Fruit fly (Drosophila melanogaster) whole organism, embryonic: ENCODE data around the gene CG34296.

ENCODE experiments used
- Adf1 ChIP-seq: fragments of 200-800 bp; sonication (Bioruptor generic); IDR thresholded peaks from 2 replicates; pipeline ENCODE4 v1.3.6; 2022; ENCODE audit warnings: missing biosample characterization, missing genetic modification characterization
- Atf-2 ChIP-seq: fragments of 200-800 bp; sonication (Bioruptor generic); optimal IDR thresholded peaks from 2 replicates; lab custom pipeline; 2016; ENCODE audit warnings: missing biosample characterization, missing genetic modification characterization
- C15 ChIP-seq: fragments of 200-800 bp; sonication (Bioruptor generic); IDR thresholded peaks from 3 replicates; pipeline ENCODE4 v1.3.6; 2022; ENCODE audit warnings: missing biosample characterization, missing genetic modification characterization
- CG10209 ChIP-seq: fragments of 200-800 bp; sonication (Bioruptor generic); optimal IDR thresholded peaks from 3 replicates; lab custom pipeline; 2017; ENCODE audit warnings: missing biosample characterization, mild to moderate bottlenecking, missing genetic modification characterization, missing genetic modification reagents
- CG1024 ChIP-seq: fragments of 200-800 bp; sonication (Bioruptor generic); IDR thresholded peaks from 2 replicates; pipeline ENCODE4 v1.3.6; 2022; ENCODE audit warnings: missing biosample characterization, missing genetic modification characterization
- CG10366 ChIP-seq: fragments of 200-800 bp; sonication (Bioruptor generic); IDR thresholded peaks from 2 replicates; pipeline ENCODE4 v1.3.6; 2022; ENCODE audit warnings: missing biosample characterization, missing genetic modification characterization
- CG10979 ChIP-seq: fragments of 200-800 bp; sonication (Bioruptor generic); optimal IDR thresholded peaks from 2 replicates; lab custom pipeline; 2018; ENCODE audit warnings: missing biosample characterization, mild to moderate bottlenecking, missing genetic modification characterization, moderate library complexity
- CG11085 ChIP-seq: fragments of 200-800 bp; sonication (Bioruptor generic); IDR thresholded peaks from 2 replicates; pipeline ENCODE4 v1.3.6; 2022; ENCODE audit warnings: missing biosample characterization, missing genetic modification characterization
- CG1233 ChIP-seq: fragments of 200-800 bp; sonication (Bioruptor generic); optimal IDR thresholded peaks from 4 replicates; lab custom pipeline; 2018; ENCODE audit warnings: missing biosample characterization, mild to moderate bottlenecking, missing genetic modification characterization
- CG13424 ChIP-seq: fragments of 200-800 bp; sonication (Bioruptor generic); optimal IDR thresholded peaks from 2 replicates; lab custom pipeline; 2019; ENCODE audit warnings: missing biosample characterization, mild to moderate bottlenecking, missing genetic modification characterization, moderate library complexity
- CG14965 ChIP-seq: fragments of 200-800 bp; sonication (Bioruptor generic); optimal IDR thresholded peaks from 2 replicates; lab custom pipeline; 2016; ENCODE audit warnings: missing biosample characterization, missing genetic modification characterization, borderline replicate concordance
- CG17328 ChIP-seq: fragments of 200-800 bp; sonication (Bioruptor generic); IDR thresholded peaks from 2 replicates; pipeline ENCODE4 v1.3.6; 2022; ENCODE audit warnings: missing biosample characterization, missing genetic modification characterization
- CG17568 ChIP-seq: fragments of 200-800 bp; sonication (Bioruptor generic); optimal IDR thresholded peaks from 2 replicates; lab custom pipeline; 2018; ENCODE audit warnings: missing biosample characterization, mild to moderate bottlenecking, missing genetic modification characterization, moderate library complexity
- CG18011 ChIP-seq: fragments of 200-800 bp; sonication (Bioruptor generic); optimal IDR thresholded peaks from 2 replicates; lab custom pipeline; 2017; ENCODE audit warnings: missing biosample characterization, missing genetic modification characterization, mild to moderate bottlenecking, moderate library complexity, missing genotype
- CG1832 ChIP-seq: fragments of 200-800 bp; sonication (Bioruptor generic); optimal IDR thresholded peaks from 2 replicates; lab custom pipeline; 2017; ENCODE audit warnings: missing biosample characterization, mild to moderate bottlenecking, missing genetic modification characterization, inconsistent platforms
- CG18476 ChIP-seq: fragments of 200-800 bp; sonication (Bioruptor generic); optimal IDR thresholded peaks from 2 replicates; lab custom pipeline; 2016; ENCODE audit warnings: missing biosample characterization, mild to moderate bottlenecking, missing genetic modification characterization
- CG2875 ChIP-seq: fragments of 200-800 bp; sonication (Bioruptor generic); optimal IDR thresholded peaks from 2 replicates; lab custom pipeline; 2017; ENCODE audit warnings: missing biosample characterization, mild to moderate bottlenecking, missing genetic modification characterization, missing genetic modification reagents
- CG4282 ChIP-seq: fragments of 200-800 bp; sonication (Bioruptor generic); optimal IDR thresholded peaks from 2 replicates; lab custom pipeline; 2016; ENCODE audit warnings: missing biosample characterization, missing genetic modification characterization
- CG4404 ChIP-seq: fragments of 200-800 bp; sonication (Bioruptor generic); IDR thresholded peaks from 2 replicates; pipeline ENCODE4 v1.3.6; 2022; ENCODE audit warnings: missing biosample characterization, missing genetic modification characterization
- CG6683 ChIP-seq: fragments of 200-800 bp; sonication (Bioruptor generic); optimal IDR thresholded peaks from 2 replicates; lab custom pipeline; 2017; ENCODE audit warnings: missing biosample characterization, mild to moderate bottlenecking, missing genetic modification characterization, missing genetic modification reagents
- CG6689 ChIP-seq: fragments of 200-800 bp; sonication (Bioruptor generic); IDR thresholded peaks from 2 replicates; pipeline ENCODE4 v1.3.6; 2022; ENCODE audit warnings: missing biosample characterization, missing genetic modification characterization
- CG8359 ChIP-seq: fragments of 200-800 bp; sonication (Bioruptor generic); optimal IDR thresholded peaks from 2 replicates; lab custom pipeline; 2017; ENCODE audit warnings: missing biosample characterization, mild to moderate bottlenecking, missing genetic modification characterization, borderline replicate concordance
- Dbx ChIP-seq: fragments of 200-800 bp; sonication (Bioruptor generic); IDR thresholded peaks from 3 replicates; pipeline ENCODE4 v1.3.6; 2022; ENCODE audit warnings: missing biosample characterization, missing genetic modification characterization
- Fer3 ChIP-seq: fragments of 200-800 bp; sonication (Bioruptor generic); optimal IDR thresholded peaks from 2 replicates; lab custom pipeline; 2018; ENCODE audit warnings: missing biosample characterization, mild to moderate bottlenecking, missing genetic modification characterization, moderate library complexity
- Kr ChIP-seq: fragments of 200-800 bp; sonication (Bioruptor generic); optimal IDR thresholded peaks from 2 replicates; lab custom pipeline; 2017; ENCODE audit warnings: missing biosample characterization, mild to moderate bottlenecking, missing genetic modification characterization
- MTF-1 ChIP-seq: fragments of 200-800 bp; sonication (Bioruptor generic); optimal IDR thresholded peaks from 2 replicates; lab custom pipeline; 2018; ENCODE audit warnings: missing biosample characterization, mild to moderate bottlenecking, missing genetic modification characterization, borderline replicate concordance
- Med ChIP-seq: fragments of 200-800 bp; sonication (Bioruptor generic); peaks from one replicate; lab custom pipeline; 2016; ENCODE audit warnings: missing biosample characterization, missing genetic modification characterization, mild to moderate bottlenecking, inconsistent platforms, moderate library complexity
- NFAT ChIP-seq: fragments of 200-800 bp; sonication (Bioruptor generic); IDR thresholded peaks from 2 replicates; pipeline ENCODE4 v1.3.6; 2022; ENCODE audit warnings: missing biosample characterization, missing genetic modification characterization
- Oaz ChIP-seq: fragments of 200-800 bp; sonication (Bioruptor generic); IDR thresholded peaks from 2 replicates; pipeline ENCODE4 v1.3.6; 2022; ENCODE audit warnings: missing biosample characterization, missing genetic modification characterization
- PHDP ChIP-seq: fragments of 200-800 bp; sonication (Bioruptor generic); optimal IDR thresholded peaks from 3 replicates; lab custom pipeline; 2018; ENCODE audit warnings: missing biosample characterization, mild to moderate bottlenecking, missing genetic modification characterization, moderate library complexity
- Pdp1 ChIP-seq, 2 experiments: fragments of 200-800 bp; sonication (Bioruptor generic); optimal IDR thresholded peaks; 3 replicates each; lab custom pipeline; 2016; ENCODE audit warnings: missing biosample characterization in 2 of 2, missing genetic modification characterization in 2 of 2, mild to moderate bottlenecking in 1 of 2, moderate library complexity in 1 of 2
- Rx ChIP-seq: fragments of 200-800 bp; sonication (Bioruptor generic); IDR thresholded peaks from 2 replicates; pipeline ENCODE4 v1.3.6; 2022; ENCODE audit warnings: missing biosample characterization, missing genetic modification characterization
- Scr ChIP-seq: fragments of 200-800 bp; sonication (Bioruptor generic); IDR thresholded peaks from 2 replicates; pipeline ENCODE4 v1.3.6; 2022; ENCODE audit warnings: missing biosample characterization, missing genetic modification characterization; ENCODE audit not compliant: partially characterized antibody
- Ssrp ChIP-seq: fragments of 200-800 bp; sonication (Bioruptor generic); optimal IDR thresholded peaks from 2 replicates; lab custom pipeline; 2018; ENCODE audit warnings: missing biosample characterization, mild to moderate bottlenecking, missing genetic modification characterization, moderate library complexity
- bab2 ChIP-seq: fragments of 200-800 bp; sonication (Bioruptor generic); optimal IDR thresholded peaks from 2 replicates; lab custom pipeline; 2016; ENCODE audit warnings: missing biosample characterization, missing genetic modification characterization
- bcd ChIP-seq: fragments of 200-800 bp; sonication (Bioruptor generic); optimal IDR thresholded peaks from 2 replicates; lab custom pipeline; 2017; ENCODE audit warnings: missing biosample characterization, mild to moderate bottlenecking, missing genetic modification characterization
- caup ChIP-seq: fragments of 200-800 bp; sonication (Bioruptor generic); optimal IDR thresholded peaks from 3 replicates; lab custom pipeline; 2017; ENCODE audit warnings: missing biosample characterization, mild to moderate bottlenecking, missing genetic modification characterization, moderate library complexity; ENCODE audit not compliant: severe bottlenecking
- crc ChIP-seq: fragments of 200-800 bp; sonication (Bioruptor generic); optimal IDR thresholded peaks from 2 replicates; lab custom pipeline; 2016; ENCODE audit warnings: missing biosample characterization, missing genetic modification characterization
- crol ChIP-seq: fragments of 200-800 bp; sonication (Bioruptor generic); IDR thresholded peaks from 2 replicates; pipeline ENCODE4 v1.3.6; 2022; ENCODE audit warnings: missing biosample characterization, missing genetic modification characterization
- dimm ChIP-seq: fragments of 200-800 bp; sonication (Bioruptor generic); IDR thresholded peaks from 2 replicates; pipeline ENCODE4 v1.3.6; 2022; ENCODE audit warnings: missing biosample characterization, missing genetic modification characterization
- ken ChIP-seq: fragments of 200-800 bp; sonication (Bioruptor generic); IDR thresholded peaks from 3 replicates; pipeline ENCODE4 v1.3.6; 2022; ENCODE audit warnings: missing biosample characterization, missing genetic modification characterization
- lab ChIP-seq: fragments of 200-800 bp; sonication (Bioruptor generic); optimal IDR thresholded peaks from 3 replicates; lab custom pipeline; 2017; ENCODE audit warnings: missing biosample characterization, missing genetic modification characterization, mild to moderate bottlenecking, moderate library complexity, missing genetic modification reagents
- mirr ChIP-seq: fragments of 200-800 bp; sonication (Bioruptor generic); optimal IDR thresholded peaks from 3 replicates; lab custom pipeline; 2018; ENCODE audit warnings: missing biosample characterization, mild to moderate bottlenecking, missing genetic modification characterization
- mld ChIP-seq: fragments of 200-800 bp; sonication (Bioruptor generic); IDR thresholded peaks from 3 replicates; pipeline ENCODE4 v1.3.6; 2022; ENCODE audit warnings: missing biosample characterization, missing genetic modification characterization; ENCODE audit not compliant: partially characterized antibody
- pum ChIP-seq: fragments of 200-800 bp; sonication (Bioruptor generic); optimal IDR thresholded peaks from 2 replicates; lab custom pipeline; 2016; ENCODE audit warnings: missing biosample characterization, missing genetic modification characterization
- ranshi ChIP-seq: fragments of 200-800 bp; sonication (Bioruptor generic); IDR thresholded peaks from 2 replicates; pipeline ENCODE4 v1.3.6; 2022; ENCODE audit warnings: missing biosample characterization, missing genetic modification characterization
- repo ChIP-seq: fragments of 200-800 bp; sonication (Bioruptor generic); optimal IDR thresholded peaks from 2 replicates; lab custom pipeline; 2016; ENCODE audit warnings: missing biosample characterization, missing genetic modification characterization
- so ChIP-seq: fragments of 200-800 bp; sonication (Bioruptor generic); IDR thresholded peaks from 3 replicates; pipeline ENCODE4 v1.3.6; 2022; ENCODE audit warnings: missing biosample characterization, missing genetic modification characterization
- vvl ChIP-seq: fragments of 200-800 bp; sonication (Bioruptor generic); IDR thresholded peaks from 2 replicates; pipeline ENCODE4 v1.3.6; 2022; ENCODE audit warnings: missing biosample characterization, missing genetic modification characterization
- zen2 ChIP-seq: fragments of 200-800 bp; sonication (Bioruptor generic); IDR thresholded peaks from 3 replicates; pipeline ENCODE4 v1.3.6; 2022; ENCODE audit warnings: missing biosample characterization, missing genetic modification characterization; ENCODE audit not compliant: partially characterized antibody

Gene CG34296

dm6 chr3R:29757226-29757625 lies 34.9 kb downstream of the CG34296 start (continued):
- TF ChIP-seq CG10209 (GFP tag; lab: Kevin White, UChicago): no peak
- TF ChIP-seq caup (GFP tag; lab: Kevin White, UChicago): peak; percentile 18
- no peak for TF ChIP-seq Kr (GFP tag; lab: Kevin White, UChicago)
- TF ChIP-seq Oaz: no peak
- no peak for TF ChIP-seq Scr (GFP tag; lab: Robert Waterston, UW)
- TF ChIP-seq CG1024: no peak
- no peak for TF ChIP-seq CG6683 (GFP tag; lab: Kevin White, UChicago)
- TF ChIP-seq CG10366 (GFP tag; lab: Robert Waterston, UW): no peak
- TF ChIP-seq Ssrp: no peak
- TF ChIP-seq CG18011 (GFP tag; lab: Kevin White, UChicago): no peak
- TF ChIP-seq CG11085: no peak
- no peak for TF ChIP-seq CG14965 (GFP tag; lab: Kevin White, UChicago)
- TF ChIP-seq zen2 (GFP tag; lab: Robert Waterston, UW): no peak
- no peak for TF ChIP-seq NFAT (GFP tag; lab: Robert Waterston, UW)
- peak; percentile 15 for TF ChIP-seq CG13424 (tag; lab: Kevin White, UChicago)
- TF ChIP-seq mld (GFP tag; lab: Robert Waterston, UW): no peak
- peak; percentile 28 for TF ChIP-seq repo (GFP tag; lab: Kevin White, UChicago)
- TF ChIP-seq CG6689 (GFP tag; lab: Robert Waterston, UW): peak; percentile 16; the same call in 1 of the 2 replicates
- peak; percentile 89 for TF ChIP-seq Med
- peak; percentile 6 for TF ChIP-seq Atf-2
- peak; percentile 25 for TF ChIP-seq PHDP (tag; lab: Kevin White, UChicago)
- TF ChIP-seq CG8359 (GFP tag; lab: Kevin White, UChicago): no peak
- TF ChIP-seq pum (GFP tag; lab: Kevin White, UChicago): no peak
- TF ChIP-seq bab2 (GFP tag; lab: Kevin White, UChicago): peak; percentile 43
- TF ChIP-seq mirr (GFP tag; lab: Kevin White, UChicago): peak; percentile 59
- no peak for TF ChIP-seq crol (GFP tag; lab: Robert Waterston, UW)
- no peak for TF ChIP-seq crc (GFP tag; lab: Kevin White, UChicago)
- 0 out of 3 replicates have a peak, but pooled peaks have one; percentile 46 for TF ChIP-seq C15 (GFP tag; lab: Robert Waterston, UW)
- TF ChIP-seq Fer3 (tag; lab: Kevin White, UChicago): peak; percentile 17
- peak; percentile 31 for TF ChIP-seq CG1233 (GFP tag; lab: Kevin White, UChicago)
- TF ChIP-seq CG4282 (GFP tag; lab: Kevin White, UChicago): no peak
- 0 out of 3 replicates have a peak, but pooled peaks have one; percentile 40 for TF ChIP-seq ken (GFP tag; lab: Robert Waterston, UW)
- no peak for TF ChIP-seq CG18476
- TF ChIP-seq CG4404 (GFP tag; lab: Robert Waterston, UW): no peak
- 0 out of 3 replicates have a peak, but pooled peaks have one; percentile 40 for TF ChIP-seq Dbx (GFP tag; lab: Robert Waterston, UW)
- no peak for TF ChIP-seq CG10979 (tag; lab: Kevin White, UChicago)
- TF ChIP-seq lab: peak; percentile 53
- peak; percentile 32 for TF ChIP-seq MTF-1 (GFP tag; lab: Kevin White, UChicago)
- TF ChIP-seq ranshi (GFP tag; lab: Robert Waterston, UW): 0 out of 2 replicates have a peak, but pooled peaks have one; percentile 38
- TF ChIP-seq CG17328 (GFP tag; lab: Robert Waterston, UW): 0 out of 2 replicates have a peak, but pooled peaks have one; percentile 32
- TF ChIP-seq bcd: peak; percentile 23
- no peak for TF ChIP-seq Adf1 (GFP tag; lab: Robert Waterston, UW)
- peak; percentile 47 for TF ChIP-seq CG2875 (GFP tag; lab: Kevin White, UChicago)
- no peak for TF ChIP-seq CG17568 (GFP tag; lab: Kevin White, UChicago)
- no peak for TF ChIP-seq CG1832
- 0 out of 2 replicates have a peak, but pooled peaks have one; percentile 10 for TF ChIP-seq Rx (GFP tag; lab: Robert Waterston, UW)
- 0 out of 3 replicates have a peak, but pooled peaks have one; percentile 16 for TF ChIP-seq so (GFP tag; lab: Robert Waterston, UW)
- TF ChIP-seq dimm (GFP tag; lab: Robert Waterston, UW): no peak
- TF ChIP-seq Pdp1 (GFP tag; optimal IDR thresholded peaks at IDR 0.05; lab: Kevin White, UChicago): peak in 1 of 2 experiments; percentile 2
- peak; percentile 11; the same call in 1 of the 2 replicates for TF ChIP-seq vvl (GFP tag; lab: Robert Waterston, UW)
